Worm (Caenorhabditis elegans): ENCODE results near the gene flh-1.
"Not testable (repeated sequence)": the region's sequence is repeated elsewhere in the genome, so short reads cannot be mapped to it uniquely, and the experiment has no call there.

Gene flh-1

ce11 chrIV:9264513-9264912 is 443 bp upstream of the flh-1 start:
- no peak for TF ChIP-seq unc-62 (GFP tag; optimal IDR thresholded peaks at IDR 0.05)

DNA sequence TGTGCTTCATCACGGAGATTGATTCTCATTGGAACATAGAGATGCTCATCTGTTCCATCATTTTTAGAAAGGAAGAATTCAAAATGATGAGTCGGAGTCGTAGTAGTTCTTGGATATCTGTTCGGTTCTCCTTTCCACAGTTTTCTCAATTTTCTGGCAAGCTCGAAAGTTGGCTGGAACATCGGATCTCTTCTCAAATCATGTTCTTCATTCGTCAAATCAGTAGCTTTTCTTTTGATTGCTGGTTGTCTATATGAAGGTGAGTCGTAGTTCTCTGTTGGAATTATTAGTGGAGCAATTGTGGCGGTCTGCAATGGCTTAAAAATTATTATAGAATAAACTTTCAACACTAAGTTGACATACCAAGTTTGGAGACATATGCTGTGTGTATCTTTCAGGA is 1.8 kb downstream of the flh-1 start:
- no peak for TF ChIP-seq unc-62 (GFP tag; optimal IDR thresholded peaks at IDR 0.05)

DNA sequence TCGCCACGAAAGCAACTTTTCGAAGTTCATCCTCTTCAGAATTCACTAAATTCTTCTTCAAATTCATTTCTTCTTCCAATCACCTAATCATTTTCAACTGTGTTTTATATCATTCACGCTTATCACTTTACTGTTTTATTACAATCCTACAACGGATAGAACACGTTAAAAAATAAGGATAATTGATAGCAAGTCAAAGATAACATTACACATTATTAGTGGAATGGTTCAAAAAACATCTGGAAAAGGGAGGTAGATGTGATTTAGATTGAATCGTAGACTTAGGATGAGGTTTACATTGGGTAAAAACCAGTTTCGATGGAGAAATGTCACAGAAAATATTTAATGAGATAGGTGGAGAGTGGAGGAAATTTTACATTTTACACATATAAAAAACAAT is 2.4 kb downstream of the flh-1 start, which contains the start of gene col-120:
Gene col-120 (minus strand): TSS at position 101 of the 400 bp plus-strand sequence.
- TF ChIP-seq unc-62 (GFP tag; optimal IDR thresholded peaks at IDR 0.05) = no peak

DNA sequence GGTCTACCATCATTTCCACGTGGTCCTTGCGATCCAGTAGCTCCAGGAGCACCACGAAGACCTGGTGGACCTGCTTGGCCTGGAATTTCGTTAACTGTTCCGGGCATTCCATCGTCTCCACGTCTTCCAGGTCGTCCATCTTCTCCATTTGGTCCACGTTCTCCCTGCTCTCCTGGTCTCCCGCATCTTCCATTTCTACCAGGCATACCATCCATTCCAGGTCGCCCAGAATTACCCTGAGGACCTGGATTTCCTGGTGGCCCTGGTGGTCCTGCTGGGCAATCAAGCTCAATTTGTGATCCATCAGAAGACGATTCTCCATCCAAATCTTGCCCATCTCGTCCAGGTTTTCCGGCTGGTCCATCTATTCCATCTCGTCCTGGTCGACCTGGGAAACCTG is 3.2 kb downstream of the flh-1 start:
- TF ChIP-seq unc-62 (GFP tag; optimal IDR thresholded peaks at IDR 0.05) = no peak

- no peak for TF ChIP-seq unc-62 (GFP tag; optimal IDR thresholded peaks at IDR 0.05)
These were observed 3.7 kb downstream of the flh-1 start for ce11 chrIV:9260334-9260733.

ce11 chrIV:9259687-9260086 is 4.4 kb downstream of the flh-1 start, which contains the start of gene Y11D7A.10:
Gene Y11D7A.10, minus strand, starts transcription at chrIV:9259768.
- no peak for TF ChIP-seq unc-62 (GFP tag; optimal IDR thresholded peaks at IDR 0.05)

DNA sequence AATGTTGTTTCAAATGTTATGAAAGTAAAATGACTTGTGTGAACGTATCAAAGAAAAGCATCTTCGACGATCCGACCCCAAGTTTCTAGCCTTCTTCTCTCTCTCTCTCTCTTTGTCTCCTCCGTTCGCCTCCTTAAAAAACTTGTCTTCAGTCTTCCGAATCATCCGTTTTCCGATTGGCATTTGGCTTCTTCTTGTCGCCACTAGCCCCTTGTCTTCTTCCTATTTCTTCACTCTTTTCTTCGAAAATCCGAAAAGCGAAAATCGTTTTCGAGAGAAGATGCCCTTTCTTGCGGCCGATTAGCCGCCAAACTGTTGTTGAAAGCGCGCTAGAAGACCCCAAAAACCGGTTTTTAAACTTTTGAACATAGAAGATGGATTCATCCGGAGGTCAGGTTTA is 5.5 kb downstream of the flh-1 start:
- no peak for TF ChIP-seq unc-62 (GFP tag; optimal IDR thresholded peaks at IDR 0.05)

DNA sequence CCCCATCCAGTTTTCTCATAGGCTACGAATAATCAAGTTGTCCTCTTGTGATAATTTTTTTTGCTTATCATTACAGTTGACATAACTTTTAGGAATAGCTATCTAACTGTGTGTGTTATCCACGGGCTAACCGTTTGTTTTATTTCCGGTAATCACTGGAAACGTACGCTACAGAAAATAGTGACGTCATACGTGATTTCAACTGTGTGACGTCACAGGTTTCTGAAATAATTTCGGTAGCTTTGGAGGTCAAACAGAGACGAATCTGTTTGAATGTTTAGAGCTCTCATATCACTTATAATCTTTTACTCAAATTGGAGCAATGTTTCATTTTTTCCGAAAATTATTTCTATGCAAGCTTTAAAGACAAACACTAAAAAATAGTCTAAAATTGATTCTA is 7.2 kb downstream of the flh-1 start:
- no peak for TF ChIP-seq unc-62 (GFP tag; optimal IDR thresholded peaks at IDR 0.05)

DNA sequence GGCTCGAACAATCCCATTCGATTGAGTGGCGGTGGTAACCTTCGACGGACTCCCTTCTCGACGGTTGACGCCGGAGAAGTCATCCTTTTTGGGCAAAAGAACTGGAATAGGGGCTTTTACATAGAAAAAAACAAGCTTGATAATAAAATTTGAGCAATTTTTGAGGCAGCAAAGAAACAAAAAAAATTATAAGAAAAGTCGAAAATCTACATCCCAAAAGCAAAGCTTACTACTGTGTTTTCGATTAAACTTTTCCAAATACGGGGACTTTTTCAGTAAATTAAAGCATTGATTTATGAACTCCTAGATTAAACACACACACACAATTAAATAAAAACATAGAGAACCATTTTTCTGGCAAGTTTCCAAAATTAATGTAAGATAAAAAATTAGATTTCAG is 8.1 kb downstream of the flh-1 start, which contains the start of gene Y11D7A.9:
Gene Y11D7A.9 (minus strand): TSS at position 101 of the 400 bp plus-strand sequence.
- no peak for TF ChIP-seq unc-62 (GFP tag; optimal IDR thresholded peaks at IDR 0.05)

DNA sequence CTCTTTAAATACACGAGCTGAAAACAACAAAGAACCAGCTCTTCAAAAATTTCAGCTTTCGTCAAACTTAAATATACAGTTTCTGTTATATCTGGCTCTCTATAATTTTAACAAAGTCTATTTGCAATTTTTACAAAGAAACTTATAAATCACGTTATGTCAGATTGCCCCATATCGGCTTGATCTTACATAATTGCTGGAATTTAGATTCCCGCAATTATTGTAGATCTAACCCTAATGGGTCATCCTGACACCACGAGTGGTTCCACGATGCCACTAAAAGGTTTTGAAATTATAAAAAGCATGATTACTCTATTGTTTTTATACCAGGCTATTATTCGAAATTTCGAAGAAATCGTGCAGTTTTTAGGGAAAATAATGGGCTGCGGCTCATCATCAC is 13.0 kb downstream of the flh-1 start, which contains the start of gene Y11D7A.8:
Gene Y11D7A.8 (plus strand): TSS at position 301 of the 400 bp plus-strand sequence.
- TF ChIP-seq unc-62 (GFP tag; optimal IDR thresholded peaks at IDR 0.05) = no peak

- TF ChIP-seq unc-62 (GFP tag; optimal IDR thresholded peaks at IDR 0.05) = not testable (repeated sequence)
These were observed 14.9 kb downstream of the flh-1 start, which contains the start of gene Y11D7A.7 for ce11 chrIV:9249219-9249618. Gene Y11D7A.7, plus strand, starts transcription at chrIV:9249519.

ce11 chrIV:9245423-9245822 is 18.6 kb downstream of the flh-1 start, which contains the start of gene Y11D7A.5:
Gene Y11D7A.5, minus strand, starts transcription at chrIV:9245523.
- TF ChIP-seq unc-62 (GFP tag; optimal IDR thresholded peaks at IDR 0.05) = no peak

DNA sequence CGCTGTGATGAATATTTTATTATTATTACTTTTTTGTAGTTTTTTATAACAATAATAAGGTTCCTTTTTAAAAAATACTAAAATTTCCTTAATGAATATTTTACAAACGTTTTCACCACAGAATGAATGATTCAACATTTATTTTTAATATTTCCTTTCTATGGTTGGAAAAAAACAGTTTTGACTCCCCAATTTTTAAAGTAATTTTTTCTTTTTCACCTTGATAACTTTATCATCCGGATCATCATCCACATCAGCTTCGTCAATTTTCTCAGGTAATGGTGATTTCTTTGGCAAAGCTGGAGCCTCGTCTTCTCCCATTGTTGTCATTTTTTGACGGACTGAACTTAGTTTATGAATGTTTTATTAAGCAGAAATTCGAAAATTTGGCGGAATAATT is 20.4 kb downstream of the flh-1 start, which contains the start of gene rab-28:
Gene rab-28 (minus strand): TSS at position 343 of the 400 bp plus-strand sequence.
- no peak for TF ChIP-seq unc-62 (GFP tag; optimal IDR thresholded peaks at IDR 0.05)

ce11 chrIV:9239151-9239550 is 24.9 kb downstream of the flh-1 start:
- no peak for TF ChIP-seq unc-62 (GFP tag; optimal IDR thresholded peaks at IDR 0.05)

DNA sequence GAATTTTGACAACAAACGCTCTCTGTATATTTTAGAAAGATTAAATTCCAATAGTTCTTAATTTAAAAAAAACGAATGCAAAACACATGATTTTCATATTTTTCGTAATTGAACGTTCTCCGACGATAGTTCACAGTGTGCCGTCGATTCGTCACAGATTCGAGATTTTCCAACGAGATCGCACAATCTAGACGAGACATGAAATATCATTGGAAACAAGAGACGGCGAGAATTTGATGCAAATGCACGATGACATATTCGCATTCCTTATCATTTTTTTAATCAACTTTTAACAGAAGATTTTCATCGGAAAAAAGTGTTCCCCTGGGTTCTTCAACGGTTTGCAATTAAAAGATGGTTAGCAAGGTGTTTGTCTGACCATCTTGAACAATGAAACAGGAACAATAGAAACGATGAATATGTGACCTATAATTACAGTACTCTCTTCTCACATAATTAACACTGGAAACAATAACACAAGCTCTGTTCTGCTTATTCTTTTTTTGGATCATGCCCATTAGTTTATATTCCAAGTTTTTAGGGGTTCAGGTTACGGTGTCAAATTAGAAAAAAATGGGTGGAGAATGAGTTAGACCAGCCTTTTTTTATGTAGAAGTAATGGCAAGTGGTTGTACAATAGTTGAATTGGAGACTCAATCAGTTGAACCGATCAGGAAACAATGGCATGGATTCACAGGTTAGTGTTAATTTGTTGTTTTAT is 31.5 kb downstream of the flh-1 start, which contains the start of gene Y11D7A.3:
Gene Y11D7A.3 (plus strand): TSS at position 671 of the 721 bp plus-strand sequence.
- TF ChIP-seq unc-62 (GFP tag; optimal IDR thresholded peaks at IDR 0.05) = no peak

ce11 chrIV:9227650-9228049 is 36.4 kb downstream of the flh-1 start:
- no peak for TF ChIP-seq unc-62 (GFP tag; optimal IDR thresholded peaks at IDR 0.05)

ce11 chrIV:9224825-9225224 is 39.2 kb downstream of the flh-1 start, which contains the start of gene C46C2.3:
Gene C46C2.3, plus strand, starts transcription at chrIV:9225125.
- TF ChIP-seq unc-62 (GFP tag; optimal IDR thresholded peaks at IDR 0.05) = no peak
